Worm (Caenorhabditis elegans): ENCODE data around the gene mig-6.

mig-6 gene

ce11 chrV:7847170-7847569 lies 20.2 kb downstream of the mig-6 start, which contains the start of gene memo-1:
Gene memo-1, minus strand, starts transcription at chrV:7847171.
- TF ChIP-seq hmg-1.2 (GFP tag; IDR thresholded peaks at IDR 0.05): 0 out of 2 replicates have a peak, but pooled peaks have one; percentile 6
- TF ChIP-seq F10E7.11 (tag; optimal IDR thresholded peaks at IDR 0.05): no peak
- TF ChIP-seq ama-1 (optimal IDR thresholded peaks at IDR 0.05): peak; percentile 84
- TF ChIP-seq ama-1 (GFP tag; optimal IDR thresholded peaks at IDR 0.05): no peak
- TF ChIP-seq ceh-27 (GFP tag; optimal IDR thresholded peaks at IDR 0.05): peak; percentile 26

DNA sequence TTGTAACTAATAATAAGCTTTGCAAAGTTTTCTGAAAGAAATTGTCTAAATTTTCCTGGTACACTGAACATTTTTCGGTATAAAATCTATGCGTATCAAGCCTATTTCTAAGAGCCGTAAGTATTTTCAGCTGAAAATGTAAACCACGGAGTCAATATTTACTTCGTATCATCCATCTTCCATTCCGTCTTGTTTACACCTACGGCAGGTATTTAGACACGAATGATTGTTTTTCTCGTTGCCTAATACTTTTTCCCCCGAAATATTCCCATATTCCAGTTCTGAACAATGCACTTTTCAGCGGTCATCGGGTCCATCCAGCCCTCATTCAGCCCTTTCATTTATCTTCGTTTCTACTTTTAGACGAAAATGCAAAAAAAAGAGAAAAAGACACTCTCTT lies 20.7 kb downstream of the mig-6 start:
- TF ChIP-seq lin-40 (tag; optimal IDR thresholded peaks at IDR 0.05): no peak
- no peak for TF ChIP-seq ceh-40 (GFP tag; IDR thresholded peaks at IDR 0.05)
- TF ChIP-seq nhr-80 (tag; optimal IDR thresholded peaks at IDR 0.05): no peak
- TF ChIP-seq nfya-2 (GFP tag; IDR thresholded peaks at IDR 0.05): no peak
- no peak for TF ChIP-seq Y53G8AR.9 (GFP tag; conservative IDR thresholded peaks at IDR 0.05)
- no peak for TF ChIP-seq aptf-2 (GFP tag; conservative IDR thresholded peaks at IDR 0.05)
- TF ChIP-seq ztf-6 (GFP tag; IDR thresholded peaks at IDR 0.05): no peak
- TF ChIP-seq aptf-3 (GFP tag; IDR thresholded peaks at IDR 0.05): no peak
- no peak for TF ChIP-seq sdz-38 (tag; optimal IDR thresholded peaks at IDR 0.05)
- no peak for TF ChIP-seq attf-6 (GFP tag; IDR thresholded peaks at IDR 0.05)
- TF ChIP-seq K11D2.4 (GFP tag; IDR thresholded peaks at IDR 0.05): no peak
- TF ChIP-seq bed-2 (GFP tag; IDR thresholded peaks at IDR 0.05): no peak
- no peak for TF ChIP-seq repo-1 (tag; optimal IDR thresholded peaks at IDR 0.05)
- no peak for TF ChIP-seq ceh-79 (tag; optimal IDR thresholded peaks at IDR 0.05)
- TF ChIP-seq lir-1 (GFP tag; conservative IDR thresholded peaks at IDR 0.05): no peak
- no peak for TF ChIP-seq mxl-1 (tag; optimal IDR thresholded peaks at IDR 0.05)

DNA sequence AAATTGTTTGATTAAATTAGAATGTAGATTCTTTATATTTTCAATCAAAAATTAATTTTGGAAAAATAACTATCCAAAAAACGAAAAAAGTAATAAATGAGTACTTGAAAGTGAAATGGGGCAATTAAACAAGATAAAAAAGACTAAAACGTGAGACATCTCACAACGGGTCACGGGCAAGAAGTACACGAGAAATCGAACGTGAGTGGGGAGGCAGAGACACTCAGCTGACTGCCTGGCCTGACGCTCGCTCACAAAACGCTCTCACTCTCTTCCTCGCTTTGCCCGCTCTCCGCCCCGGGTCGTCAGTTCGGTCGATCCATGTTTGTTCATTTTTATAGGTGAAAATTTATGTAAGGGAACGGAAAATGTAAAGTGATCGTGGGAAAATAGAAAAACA lies 21.2 kb downstream of the mig-6 start:
- peak; percentile 2 for TF ChIP-seq atf-7 (tag; optimal IDR thresholded peaks at IDR 0.05)
- no peak for TF ChIP-seq pha-4 (tag; optimal IDR thresholded peaks at IDR 0.05)
- TF ChIP-seq mel-28 (tag; optimal IDR thresholded peaks at IDR 0.05; ENCODE audit: borderline replicate concordance): peak; percentile 10
- TF ChIP-seq aptf-3 (GFP tag; IDR thresholded peaks at IDR 0.05): no peak
- TF ChIP-seq cebp-1 (GFP tag; IDR thresholded peaks at IDR 0.05): no peak
- peak; percentile 65 for TF ChIP-seq cebp-1 (tag; optimal IDR thresholded peaks at IDR 0.05)
- peak; percentile 30; the same call in 1 of the 2 replicates for TF ChIP-seq hmg-1.2 (GFP tag; IDR thresholded peaks at IDR 0.05)
- no peak for TF ChIP-seq chd-7 (tag; optimal IDR thresholded peaks at IDR 0.05)
- no peak for TF ChIP-seq akir-1 (GFP tag; optimal IDR thresholded peaks at IDR 0.05)
- no peak for TF ChIP-seq snpc-3.4 (tag; optimal IDR thresholded peaks at IDR 0.05)
- peak; percentile 90 for TF ChIP-seq zfh-2 (GFP tag; conservative IDR thresholded peaks at IDR 0.05)
- TF ChIP-seq ztf-28 (GFP tag; IDR thresholded peaks at IDR 0.05): no peak
- TF ChIP-seq F22D6.2 (tag; optimal IDR thresholded peaks at IDR 0.05): no peak
- peak; percentile 19 for TF ChIP-seq attf-5 (GFP tag; optimal IDR thresholded peaks at IDR 0.05)
- peak; percentile 50; the same call in 1 of the 2 replicates for TF ChIP-seq dox-1 (GFP tag; IDR thresholded peaks at IDR 0.05)
- peak; percentile 57; the same call in 1 of the 2 replicates for TF ChIP-seq egrh-3 (GFP tag; IDR thresholded peaks at IDR 0.05)
- TF ChIP-seq T07F8.4 (tag; optimal IDR thresholded peaks at IDR 0.05): no peak
- peak; percentile 10 for TF ChIP-seq lin-40 (tag; optimal IDR thresholded peaks at IDR 0.05)
- peak; percentile 24; the same call in 1 of the 2 replicates for TF ChIP-seq mcd-1 (GFP tag; IDR thresholded peaks at IDR 0.05)
- TF ChIP-seq cebp-2 (GFP tag; IDR thresholded peaks at IDR 0.05): no peak
- TF ChIP-seq Y79H2A.3 (GFP tag; conservative IDR thresholded peaks at IDR 0.05): no peak
- no peak for TF ChIP-seq C17E4.6 (GFP tag; IDR thresholded peaks at IDR 0.05)
- no peak for TF ChIP-seq ztf-22 (GFP tag; optimal IDR thresholded peaks at IDR 0.05)
- TF ChIP-seq snpc-4 (GFP tag; optimal IDR thresholded peaks at IDR 0.05): no peak
- peak in 1 of 4 experiments; percentile 8 for TF ChIP-seq snpc-4 (tag; optimal IDR thresholded peaks at IDR 0.05)
- peak; percentile 33 for TF ChIP-seq ceh-27 (GFP tag; optimal IDR thresholded peaks at IDR 0.05)
- peak; percentile 49 for TF ChIP-seq nhr-80 (tag; optimal IDR thresholded peaks at IDR 0.05)
- TF ChIP-seq bed-1 (GFP tag; IDR thresholded peaks at IDR 0.05): no peak

All from whole organism, young adult.